Fruit fly (Drosophila melanogaster) whole organism, embryonic: ENCODE data around the gene AP-2alpha.

Experiments used
- CG1024 ChIP-seq: fragments of 200-800 bp; sonication (Bioruptor generic); IDR thresholded peaks from 2 replicates; pipeline ENCODE4 v1.3.6; 2022; ENCODE audit warnings: missing biosample characterization, missing genetic modification characterization
- CG10654 ChIP-seq: fragments of 200-800 bp; sonication (Bioruptor generic); optimal IDR thresholded peaks from 2 replicates; lab custom pipeline; 2016; ENCODE audit warnings: missing biosample characterization, missing genetic modification characterization
- CG11723 ChIP-seq: fragments of 200-800 bp; sonication (Bioruptor generic); optimal IDR thresholded peaks from 2 replicates; lab custom pipeline; 2017; ENCODE audit warnings: missing biosample characterization, mild to moderate bottlenecking, missing genetic modification characterization
- CG12071 ChIP-seq: fragments of 200-800 bp; sonication (Bioruptor generic); optimal IDR thresholded peaks from 3 replicates; lab custom pipeline; 2018; ENCODE audit warnings: missing biosample characterization, mild to moderate bottlenecking, missing genetic modification characterization
- CG1233 ChIP-seq: fragments of 200-800 bp; sonication (Bioruptor generic); optimal IDR thresholded peaks from 4 replicates; lab custom pipeline; 2018; ENCODE audit warnings: missing biosample characterization, mild to moderate bottlenecking, missing genetic modification characterization
- CG12744 ChIP-seq: fragments of 200-800 bp; sonication (Bioruptor generic); optimal IDR thresholded peaks from 2 replicates; lab custom pipeline; 2016; ENCODE audit warnings: missing biosample characterization, missing genetic modification characterization
- CG14050 ChIP-seq: fragments of 200-800 bp; sonication (Bioruptor generic); IDR thresholded peaks from 3 replicates; pipeline ENCODE4 v1.3.6; 2022; ENCODE audit warnings: missing biosample characterization, missing genetic modification characterization
- CG14710 ChIP-seq: fragments of 200-800 bp; sonication (Bioruptor generic); optimal IDR thresholded peaks from 3 replicates; lab custom pipeline; 2019; ENCODE audit warnings: missing biosample characterization, mild to moderate bottlenecking, missing genetic modification characterization, moderate library complexity
- CG1647 ChIP-seq: fragments of 200-800 bp; sonication (Bioruptor generic); optimal IDR thresholded peaks from 3 replicates; lab custom pipeline; 2016; ENCODE audit warnings: missing biosample characterization, missing genetic modification characterization
- CG18764 ChIP-seq: fragments of 200-800 bp; sonication (Bioruptor generic); optimal IDR thresholded peaks from 3 replicates; lab custom pipeline; 2016; ENCODE audit warnings: missing biosample characterization, missing genetic modification characterization
- CG2120 ChIP-seq: fragments of 200-800 bp; sonication (Bioruptor generic); optimal IDR thresholded peaks from 3 replicates; lab custom pipeline; 2016; ENCODE audit warnings: missing biosample characterization, missing genetic modification characterization
- CG2889 ChIP-seq: fragments of 200-800 bp; sonication (Bioruptor generic); IDR thresholded peaks from 3 replicates; pipeline ENCODE4 v1.3.6; 2022; ENCODE audit warnings: missing biosample characterization, missing genetic modification characterization
- CG30431 ChIP-seq: fragments of 200-800 bp; sonication (Bioruptor generic); optimal IDR thresholded peaks from 2 replicates; lab custom pipeline; 2017; ENCODE audit warnings: missing biosample characterization, missing genetic modification characterization
- CG3163 ChIP-seq: fragments of 200-800 bp; sonication (Bioruptor generic); optimal IDR thresholded peaks from 3 replicates; lab custom pipeline; 2016; ENCODE audit warnings: missing biosample characterization, missing genetic modification characterization
- CG4282 ChIP-seq: fragments of 200-800 bp; sonication (Bioruptor generic); optimal IDR thresholded peaks from 2 replicates; lab custom pipeline; 2016; ENCODE audit warnings: missing biosample characterization, missing genetic modification characterization
- CG4424 ChIP-seq: fragments of 200-800 bp; sonication (Bioruptor generic); optimal IDR thresholded peaks from 3 replicates; lab custom pipeline; 2016; ENCODE audit warnings: missing biosample characterization, missing genetic modification characterization
- CG5245 ChIP-seq: fragments of 200-800 bp; sonication (Bioruptor generic); optimal IDR thresholded peaks from 3 replicates; lab custom pipeline; 2016; ENCODE audit warnings: missing biosample characterization, missing genetic modification characterization
- CG7357 ChIP-seq: fragments of 200-800 bp; sonication (Bioruptor generic); IDR thresholded peaks from 3 replicates; pipeline ENCODE4 v1.3.6; 2022; ENCODE audit warnings: missing biosample characterization, missing genetic modification characterization
- CG8359 ChIP-seq: fragments of 200-800 bp; sonication (Bioruptor generic); optimal IDR thresholded peaks from 2 replicates; lab custom pipeline; 2017; ENCODE audit warnings: missing biosample characterization, mild to moderate bottlenecking, missing genetic modification characterization, borderline replicate concordance
- CG8388 ChIP-seq: fragments of 200-800 bp; sonication (Bioruptor generic); optimal IDR thresholded peaks from 2 replicates; lab custom pipeline; 2019; ENCODE audit warnings: missing biosample characterization, mild to moderate bottlenecking, missing genetic modification characterization, moderate library complexity
- CG9876 ChIP-seq: fragments of 200-800 bp; sonication (Bioruptor generic); optimal IDR thresholded peaks from 2 replicates; lab custom pipeline; 2016; ENCODE audit warnings: missing biosample characterization, missing genetic modification characterization
- D ChIP-seq, 2 experiments: fragments of 200-800 bp in 1 of 2; fragments of >200 bp in 1 of 2; sonication (Bioruptor generic) in 1 of 2; optimal IDR thresholded peaks; 2 replicates in 1 of 2; 3 replicates in 1 of 2; lab custom pipeline; 2017; ENCODE audit warnings: mild to moderate bottlenecking in 1 of 2, missing biosample characterization in 1 of 2, missing genetic modification characterization in 1 of 2, missing genetic modification reagents in 1 of 2
- E2f2 ChIP-seq: fragments of 200-800 bp; sonication (Bioruptor generic); IDR thresholded peaks from 2 replicates; pipeline ENCODE4 v1.3.6; 2022; ENCODE audit warnings: missing biosample characterization, missing genetic modification characterization
- Elba2 ChIP-seq: fragments of 200-800 bp; sonication (Bioruptor generic); optimal IDR thresholded peaks from 3 replicates; lab custom pipeline; 2016; ENCODE audit warnings: missing biosample characterization, missing genetic modification characterization
- H2.0 ChIP-seq: fragments of 200-800 bp; sonication (Bioruptor generic); IDR thresholded peaks from 2 replicates; pipeline ENCODE4 v1.3.6; 2022; ENCODE audit warnings: missing biosample characterization, missing genetic modification characterization
- HLHmδ ChIP-seq: fragments of 200-800 bp; sonication (Bioruptor generic); optimal IDR thresholded peaks from 2 replicates; lab custom pipeline; 2018; ENCODE audit warnings: missing biosample characterization, mild to moderate bottlenecking, missing genetic modification characterization, moderate library complexity
- Hand ChIP-seq: fragments of 200-800 bp; sonication (Bioruptor generic); optimal IDR thresholded peaks from 2 replicates; lab custom pipeline; 2017; ENCODE audit warnings: mild to moderate bottlenecking, missing biosample characterization, missing genetic modification reagents, missing genetic modification characterization
- HmgZ ChIP-seq: fragments of 200-800 bp; sonication (Bioruptor generic); optimal IDR thresholded peaks from 2 replicates; lab custom pipeline; 2018; ENCODE audit warnings: missing biosample characterization, mild to moderate bottlenecking, missing genetic modification characterization
- Mes4 ChIP-seq: fragments of 200-800 bp; sonication (Bioruptor generic); optimal IDR thresholded peaks from 2 replicates; lab custom pipeline; 2016; ENCODE audit warnings: missing biosample characterization, missing genetic modification characterization
- NC2β ChIP-seq: fragments of 200-800 bp; sonication (Bioruptor generic); optimal IDR thresholded peaks from 2 replicates; lab custom pipeline; 2016; ENCODE audit warnings: missing biosample characterization, missing genetic modification characterization
- Optix ChIP-seq: fragments of 200-800 bp; sonication (Bioruptor generic); IDR thresholded peaks from 3 replicates; pipeline ENCODE4 v1.3.6; 2022; ENCODE audit warnings: missing biosample characterization, missing genetic modification characterization
- Stat92E ChIP-seq, 3 experiments: fragments of >200 bp in 2 of 3; fragments of 200-800 bp in 1 of 3; sonication (Bioruptor generic) in 1 of 3; optimal IDR thresholded peaks; 2 replicates each; lab custom pipeline; 2017 to 2019; ENCODE audit warnings: missing biosample characterization in 3 of 3, missing genetic modification characterization in 3 of 3, mild to moderate bottlenecking in 1 of 3, moderate library complexity in 1 of 3
- Xrp1 ChIP-seq: fragments of 200-800 bp; sonication (Bioruptor generic); IDR thresholded peaks from 2 replicates; pipeline ENCODE4 v1.3.6; 2022; ENCODE audit warnings: missing biosample characterization, missing genetic modification characterization
- crc ChIP-seq: fragments of 200-800 bp; sonication (Bioruptor generic); optimal IDR thresholded peaks from 2 replicates; lab custom pipeline; 2016; ENCODE audit warnings: missing biosample characterization, missing genetic modification characterization
- en ChIP-seq: fragments of 200-800 bp; sonication (Bioruptor generic); optimal IDR thresholded peaks from 2 replicates; lab custom pipeline; 2016; ENCODE audit warnings: missing biosample characterization, missing genetic modification characterization
- esg ChIP-seq: fragments of 200-800 bp; sonication (Bioruptor generic); conservative IDR thresholded peaks from 2 replicates; pipeline ENCODE4 v1.3.6; 2022; ENCODE audit warnings: missing biosample characterization, missing genetic modification characterization
- fu2 ChIP-seq: fragments of 200-800 bp; sonication (Bioruptor generic); optimal IDR thresholded peaks from 2 replicates; lab custom pipeline; 2016; ENCODE audit warnings: missing biosample characterization, missing genetic modification characterization
- hkb ChIP-seq, 2 experiments: fragments of 200-800 bp in 1 of 2; fragments of >200 bp in 1 of 2; sonication (Bioruptor generic) in 1 of 2; IDR thresholded peaks in 1 of 2; optimal IDR thresholded peaks in 1 of 2; 2 replicates each; pipeline versions ENCODE4 v1.3.6 to Lab custom; 2017 to 2022; ENCODE audit warnings: missing biosample characterization in 1 of 2, missing genetic modification characterization in 1 of 2
- jumu ChIP-seq: fragments of 200-800 bp; sonication (Bioruptor generic); optimal IDR thresholded peaks from 3 replicates; lab custom pipeline; 2016; ENCODE audit warnings: missing biosample characterization, missing genetic modification characterization
- klu ChIP-seq: fragments of 200-800 bp; sonication (Bioruptor generic); IDR thresholded peaks from 2 replicates; pipeline ENCODE4 v1.3.6; 2022; ENCODE audit warnings: missing biosample characterization, missing genetic modification characterization
- knrl ChIP-seq: fragments of 200-800 bp; sonication (Bioruptor generic); IDR thresholded peaks from 3 replicates; pipeline ENCODE4 v1.3.6; 2022; ENCODE audit warnings: missing biosample characterization, missing genetic modification characterization; ENCODE audit not compliant: partially characterized antibody
- lbe ChIP-seq: fragments of 200-800 bp; sonication (Bioruptor generic); optimal IDR thresholded peaks from 2 replicates; lab custom pipeline; 2016; ENCODE audit warnings: missing biosample characterization, mild to moderate bottlenecking, missing genetic modification characterization
- org-1 ChIP-seq: fragments of 200-800 bp; sonication (Bioruptor generic); optimal IDR thresholded peaks from 2 replicates; lab custom pipeline; 2017; ENCODE audit warnings: missing biosample characterization, missing genetic modification characterization
- sna ChIP-seq: fragments of 200-800 bp; sonication (Bioruptor generic); IDR thresholded peaks from 2 replicates; pipeline ENCODE4 v1.3.6; 2022; ENCODE audit warnings: missing biosample characterization, missing genetic modification characterization; ENCODE audit not compliant: partially characterized antibody
- so ChIP-seq: fragments of 200-800 bp; sonication (Bioruptor generic); IDR thresholded peaks from 3 replicates; pipeline ENCODE4 v1.3.6; 2022; ENCODE audit warnings: missing biosample characterization, missing genetic modification characterization
- stwl ChIP-seq: fragments of 200-800 bp; sonication (Bioruptor generic); optimal IDR thresholded peaks from 3 replicates; lab custom pipeline; 2018; ENCODE audit warnings: missing biosample characterization, mild to moderate bottlenecking, missing genetic modification characterization, moderate library complexity
- tgo ChIP-seq: fragments of 200-800 bp; sonication (Bioruptor generic); IDR thresholded peaks from 3 replicates; pipeline ENCODE4 v1.3.6; 2022; ENCODE audit warnings: missing biosample characterization, missing genetic modification characterization
- tna ChIP-seq: fragments of 200-800 bp; sonication (Bioruptor generic); IDR thresholded peaks from 2 replicates; pipeline ENCODE4 v1.3.6; 2022; ENCODE audit warnings: missing biosample characterization, missing genetic modification characterization; ENCODE audit not compliant: partially characterized antibody

Gene AP-2alpha

dm6 chr2L:414593-415399 is at the start of gene AP-2alpha, which contains the start of gene ebi (continued):
- TF ChIP-seq CG12071 (GFP tag; lab: Kevin White, UChicago) (no peak), knrl (GFP tag; lab: Robert Waterston, UW) (peak; percentile 51; the same call in 1 of the 3 replicates), CG14710 (tag; lab: Kevin White, UChicago) (peak; percentile 90), NC2β (peak; percentile 95), CG4282 (peak; percentile 91), CG14050 (GFP tag; lab: Robert Waterston, UW) (peak; percentile 73), klu (peak; percentile 89), Elba2 (peak; percentile 63), Hand (GFP tag; lab: Kevin White, UChicago) (peak; percentile 58), stwl (peak; percentile 23), CG7357 (GFP tag; lab: Robert Waterston, UW) (peak; percentile 74; the same call in 2 of the 3 replicates), lbe (GFP tag; lab: Kevin White, UChicago) (peak; percentile 52), CG1647 (GFP tag; lab: Kevin White, UChicago) (peak; percentile 80), CG5245 (GFP tag; lab: Kevin White, UChicago) (peak; percentile 70), CG8388 (peak; percentile 68), en (GFP tag; lab: Kevin White, UChicago) (peak; percentile 50), CG12744 (GFP tag; lab: Kevin White, UChicago) (peak; percentile 90), HLHmδ (peak; percentile 58), H2.0 (peak; percentile 77; the same call in 1 of the 2 replicates), fu2 (peak; percentile 96), org-1 (peak; percentile 60), CG30431 (GFP tag; lab: Kevin White, UChicago) (peak; percentile 80), esg (GFP tag; lab: Robert Waterston, UW) (peak; percentile 92), CG1024 (GFP tag; lab: Robert Waterston, UW) (0 out of 2 replicates have a peak, but pooled peaks have one; percentile 24), CG9876 (GFP tag; lab: Kevin White, UChicago) (peak; percentile 95), CG2120 (GFP tag; lab: Kevin White, UChicago) (peak; percentile 96), E2f2 (peak; percentile 71), Stat92E (GFP tag; optimal IDR thresholded peaks at IDR 0.05; lab: Kevin White, UChicago) (peak in 1 of 3 experiments; percentile 72), CG18764 (GFP tag; lab: Kevin White, UChicago) (peak; percentile 77), tna (GFP tag; lab: Robert Waterston, UW) (no peak), jumu (peak; percentile 95), crc (GFP tag; lab: Kevin White, UChicago) (peak; percentile 61), CG8359 (GFP tag; lab: Kevin White, UChicago) (peak; percentile 57), CG2889 (peak; percentile 83), tgo (GFP tag; lab: Robert Waterston, UW) (peak; percentile 89), so (GFP tag; lab: Robert Waterston, UW) (peak; percentile 72; the same call in 2 of the 3 replicates), Optix (GFP tag; lab: Robert Waterston, UW) (peak; percentile 81), CG4424 (peak; percentile 92), D (optimal IDR thresholded peaks at IDR 0.05; lab: Kevin White, UChicago) (no peak), D (GFP tag; optimal IDR thresholded peaks at IDR 0.05; lab: Kevin White, UChicago) (peak; percentile 80), sna (no peak), CG11723 (GFP tag; lab: Kevin White, UChicago) (peak; percentile 68), CG1233 (peak; percentile 76), hkb (optimal IDR thresholded peaks at IDR 0.05; lab: Kevin White, UChicago) (peak; percentile 92), hkb (GFP tag; IDR thresholded peaks at IDR 0.05; lab: Robert Waterston, UW) (peak; percentile 81), CG3163 (GFP tag; lab: Kevin White, UChicago) (peak; percentile 86), HmgZ (tag; lab: Kevin White, UChicago) (peak; percentile 89), Mes4 (GFP tag; lab: Kevin White, UChicago) (peak; percentile 91), Xrp1 (peak; percentile 84), CG10654 (peak; percentile 79)
